Worm (Caenorhabditis elegans) whole organism, L4 larva: Measurements from ENCODE around the gene snr-6.
A peak's percentile ranks its signal among the peaks of the same experiment; 100 is the strongest.

ENCODE experiments used
- D1046.2 ChIP-seq: fragments of 200-800 bp; sonication (Bioruptor generic); IDR thresholded peaks from 2 replicates; pipeline ENCODE4 v1.3.6; 2022; ENCODE audit warnings: missing genetic modification characterization, missing compliant biosample characterization
- F10B5.3 ChIP-seq: sonication (generic microtip); optimal IDR thresholded peaks from 2 replicates; lab custom pipeline; 2016; ENCODE audit warnings: mild to moderate bottlenecking, missing genetic modification characterization, missing compliant biosample characterization
- F37D6.2 ChIP-seq: sonication (generic microtip); optimal IDR thresholded peaks from 2 replicates; lab custom pipeline; 2016; ENCODE audit warnings: mild to moderate bottlenecking, missing genetic modification characterization, missing compliant biosample characterization
- T20F7.1 ChIP-seq: fragments of 200-800 bp; sonication (Bioruptor generic); optimal IDR thresholded peaks from 2 replicates; lab custom pipeline; 2018; ENCODE audit warnings: mild to moderate bottlenecking, missing genetic modification characterization, missing compliant biosample characterization
- Y105C5A.15 ChIP-seq: fragments of 200-800 bp; sonication (Bioruptor generic); IDR thresholded peaks from 2 replicates; pipeline ENCODE4 v1.3.6; 2022; ENCODE audit warnings: missing genetic modification characterization, missing compliant biosample characterization
- Y48G9A.11 ChIP-seq: fragments of 200-800 bp; sonication (Bioruptor generic); IDR thresholded peaks from 2 replicates; pipeline ENCODE4 v1.3.6; 2022; ENCODE audit warnings: missing genetic modification reagents, missing genetic modification characterization, missing compliant biosample characterization
- Y5F2A.4 ChIP-seq: fragments of 200-800 bp; sonication (Bioruptor generic); optimal IDR thresholded peaks from 2 replicates; lab custom pipeline; 2018; ENCODE audit warnings: mild to moderate bottlenecking, missing genetic modification characterization, missing compliant biosample characterization
- Y75B8A.6 ChIP-seq: fragments of 200-800 bp; sonication (Bioruptor generic); IDR thresholded peaks from 2 replicates; pipeline ENCODE4 v1.3.6; 2022; ENCODE audit warnings: missing genetic modification reagents, missing genetic modification characterization, missing compliant biosample characterization
- ZK546.5 ChIP-seq, 2 experiments: sonication (generic microtip); optimal IDR thresholded peaks; 2 replicates each; lab custom pipeline; 2017; ENCODE audit warnings: missing biosample characterization in 2 of 2, missing genetic modification characterization in 2 of 2
- aly-2 ChIP-seq: sonication (generic microtip); optimal IDR thresholded peaks from 2 replicates; lab custom pipeline; 2018; ENCODE audit warnings: missing biosample characterization, missing genetic modification characterization
- ceh-20 ChIP-seq: fragments of 200-800 bp; sonication (Bioruptor generic); IDR thresholded peaks from 2 replicates; pipeline ENCODE4 v1.3.6; 2022; ENCODE audit warnings: missing genetic modification reagents, missing genetic modification characterization, missing compliant biosample characterization
- ceh-32 ChIP-seq: sonication (generic microtip); optimal IDR thresholded peaks from 2 replicates; lab custom pipeline; 2016; ENCODE audit warnings: mild to moderate bottlenecking, missing genetic modification characterization, missing compliant biosample characterization; ENCODE audit not compliant: poor library complexity
- ceh-44 ChIP-seq: fragments of 200-800 bp; sonication (Bioruptor generic); IDR thresholded peaks from 2 replicates; pipeline ENCODE4 v1.3.6; 2022; ENCODE audit warnings: missing genetic modification reagents, missing genetic modification characterization, missing compliant biosample characterization
- ceh-62 ChIP-seq: sonication (generic microtip); optimal IDR thresholded peaks from 2 replicates; lab custom pipeline; 2017; ENCODE audit warnings: missing biosample characterization, missing genetic modification characterization
- ceh-82 ChIP-seq: sonication (generic microtip); optimal IDR thresholded peaks from 2 replicates; lab custom pipeline; 2017; ENCODE audit warnings: missing biosample characterization, missing genetic modification characterization
- daf-12 ChIP-seq: fragments of 150-350 bp; optimal IDR thresholded peaks from 2 replicates; lab custom pipeline; 2014; ENCODE audit warnings: missing biosample characterization, missing genetic modification reagents, missing genetic modification characterization
- dmd-6 ChIP-seq: fragments of 200-800 bp; sonication (Bioruptor generic); IDR thresholded peaks from 2 replicates; pipeline ENCODE4 v1.3.6; 2022; ENCODE audit warnings: missing genetic modification reagents, missing genetic modification characterization, missing compliant biosample characterization
- dmd-8 ChIP-seq: fragments of 200-800 bp; sonication (Bioruptor generic); IDR thresholded peaks from 2 replicates; pipeline ENCODE4 v1.3.6; 2022; ENCODE audit warnings: missing genetic modification characterization, missing compliant biosample characterization
- duxl-1 ChIP-seq: sonication (generic microtip); optimal IDR thresholded peaks from 2 replicates; lab custom pipeline; 2016; ENCODE audit warnings: mild to moderate bottlenecking, missing genetic modification characterization, moderate library complexity, missing compliant biosample characterization; ENCODE audit not compliant: poor library complexity
- dve-1 ChIP-seq: sonication (generic microtip); optimal IDR thresholded peaks from 2 replicates; lab custom pipeline; 2017; ENCODE audit warnings: antibody characterized with exemption, mild to moderate bottlenecking, missing genetic modification characterization, missing compliant biosample characterization; ENCODE audit not compliant: insufficient read depth
- fkh-10 ChIP-seq: fragments of 150-350 bp; optimal IDR thresholded peaks from 2 replicates; lab custom pipeline; 2014; ENCODE audit warnings: missing biosample characterization, missing genetic modification reagents, missing genetic modification characterization
- fos-1 ChIP-seq: fragments of 150-350 bp; optimal IDR thresholded peaks from 2 replicates; lab custom pipeline; 2014; ENCODE audit warnings: missing biosample characterization, missing genetic modification characterization
- gei-8 ChIP-seq: fragments of 200-800 bp; sonication (Bioruptor generic); optimal IDR thresholded peaks from 2 replicates; lab custom pipeline; 2018; ENCODE audit warnings: mild to moderate bottlenecking, missing genetic modification characterization, missing compliant biosample characterization
- hlh-11 ChIP-seq: fragments of 200-800 bp; sonication (Bioruptor generic); optimal IDR thresholded peaks from 2 replicates; lab custom pipeline; 2018; ENCODE audit warnings: mild to moderate bottlenecking, missing genetic modification characterization, missing compliant biosample characterization
- hlh-30 ChIP-seq: sonication (generic microtip); optimal IDR thresholded peaks from 2 replicates; lab custom pipeline; 2017; ENCODE audit warnings: antibody characterized with exemption, mild to moderate bottlenecking, missing genetic modification characterization, missing compliant biosample characterization; ENCODE audit not compliant: insufficient read depth
- lim-7 ChIP-seq: fragments of 200-800 bp; sonication (Bioruptor generic); IDR thresholded peaks from 2 replicates; pipeline ENCODE4 v1.3.6; 2022; ENCODE audit warnings: missing genetic modification characterization, missing compliant biosample characterization
- lin-1 ChIP-seq: fragments of 200-800 bp; sonication (Bioruptor generic); IDR thresholded peaks from 2 replicates; pipeline ENCODE4 v1.3.6; 2022; ENCODE audit warnings: missing genetic modification reagents, missing genetic modification characterization, missing compliant biosample characterization
- lin-13 ChIP-seq: fragments of 150-350 bp; optimal IDR thresholded peaks from 2 replicates; lab custom pipeline; 2014; ENCODE audit warnings: missing biosample characterization, missing genetic modification reagents, missing genetic modification characterization
- lin-38 ChIP-seq: fragments of 200-800 bp; sonication (Bioruptor generic); IDR thresholded peaks from 2 replicates; pipeline ENCODE4 v1.3.6; 2022; ENCODE audit warnings: missing genetic modification reagents, missing genetic modification characterization, missing compliant biosample characterization
- lin-39 ChIP-seq: fragments of 150-350 bp; optimal IDR thresholded peaks from 2 replicates; lab custom pipeline; 2014; ENCODE audit warnings: missing biosample characterization, missing genetic modification reagents, missing genetic modification characterization
- lir-3 ChIP-seq: sonication (generic microtip); optimal IDR thresholded peaks from 2 replicates; lab custom pipeline; 2016; ENCODE audit warnings: mild to moderate bottlenecking, missing genetic modification characterization, missing compliant biosample characterization
- lsy-2 ChIP-seq, 2 experiments: fragments of 150-350 bp in 1 of 2; sonication (generic microtip) in 1 of 2; optimal IDR thresholded peaks; 2 replicates each; lab custom pipeline; 2014 to 2017; ENCODE audit warnings: missing biosample characterization in 2 of 2, missing genetic modification characterization in 2 of 2
- madf-5 ChIP-seq, 2 experiments: fragments of 200-800 bp; sonication (Bioruptor generic); IDR thresholded peaks; 2 replicates each; pipeline ENCODE4 v1.3.6; 2022; ENCODE audit warnings: missing compliant biosample characterization in 2 of 2, missing genetic modification characterization in 2 of 2
- mep-1 ChIP-seq: fragments of 150-350 bp; sonication (generic microtip); optimal IDR thresholded peaks from 3 replicates; lab custom pipeline; 2014; ENCODE audit warnings: missing biosample characterization, missing genetic modification characterization
- mxl-2 ChIP-seq: fragments of 200-800 bp; sonication (Bioruptor generic); conservative IDR thresholded peaks from 2 replicates; pipeline ENCODE4 v1.3.6; 2022; ENCODE audit warnings: missing genetic modification reagents, missing genetic modification characterization, missing compliant biosample characterization
- nhr-102 ChIP-seq: sonication (generic microtip); optimal IDR thresholded peaks from 2 replicates; lab custom pipeline; 2016; ENCODE audit warnings: mild to moderate bottlenecking, missing genetic modification characterization, moderate library complexity, missing compliant biosample characterization
- nhr-11 ChIP-seq: fragments of 150-350 bp; optimal IDR thresholded peaks from 2 replicates; lab custom pipeline; 2014; ENCODE audit warnings: missing biosample characterization, missing genetic modification characterization
- nhr-237 ChIP-seq: sonication (generic microtip); optimal IDR thresholded peaks from 2 replicates; lab custom pipeline; 2017; ENCODE audit warnings: missing biosample characterization, missing genetic modification characterization
- nhr-25 ChIP-seq: sonication (generic microtip); optimal IDR thresholded peaks from 2 replicates; lab custom pipeline; 2017; ENCODE audit warnings: missing genetic modification characterization, mild to moderate bottlenecking, missing compliant biosample characterization, antibody characterized with exemption, moderate library complexity, borderline replicate concordance; ENCODE audit not compliant: insufficient read depth
- nhr-41 ChIP-seq: fragments of 200-800 bp; sonication (Bioruptor generic); IDR thresholded peaks from 2 replicates; pipeline ENCODE4 v1.3.6; 2022; ENCODE audit warnings: missing genetic modification reagents, missing genetic modification characterization, missing compliant biosample characterization
- nhr-48 ChIP-seq: sonication (generic microtip); optimal IDR thresholded peaks from 2 replicates; lab custom pipeline; 2016; ENCODE audit warnings: mild to moderate bottlenecking, missing genetic modification characterization, missing compliant biosample characterization
- pha-4 ChIP-seq, 2 experiments: fragments of 150-350 bp in 1 of 2; fragments of 200-800 bp in 1 of 2; sonication (Bioruptor generic) in 1 of 2; IDR thresholded peaks in 1 of 2; optimal IDR thresholded peaks in 1 of 2; 2 replicates each; pipeline versions ENCODE4 v1.3.6 to Lab custom; 2014 to 2022; ENCODE audit warnings: missing genetic modification characterization in 2 of 2, missing genetic modification reagents in 2 of 2, missing biosample characterization in 1 of 2, missing compliant biosample characterization in 1 of 2
- pqm-1 ChIP-seq: sonication (generic microtip); optimal IDR thresholded peaks from 2 replicates; lab custom pipeline; 2017; ENCODE audit warnings: missing biosample characterization, missing genetic modification characterization
- set-16 ChIP-seq: fragments of 200-800 bp; sonication (Bioruptor generic); IDR thresholded peaks from 2 replicates; pipeline ENCODE4 v1.3.6; 2022; ENCODE audit warnings: missing genetic modification reagents, missing genetic modification characterization, missing compliant biosample characterization
- skn-1 ChIP-seq: fragments of 150-350 bp; optimal IDR thresholded peaks from 2 replicates; lab custom pipeline; 2014; ENCODE audit warnings: missing biosample characterization, missing genetic modification characterization
- snpc-4 ChIP-seq: fragments of 150-350 bp; optimal IDR thresholded peaks from 2 replicates; lab custom pipeline; 2014; ENCODE audit warnings: missing biosample characterization, missing genetic modification characterization
- spr-1 ChIP-seq: sonication (generic microtip); optimal IDR thresholded peaks from 2 replicates; lab custom pipeline; 2016; ENCODE audit warnings: mild to moderate bottlenecking, missing genetic modification characterization, missing compliant biosample characterization
- spr-3 ChIP-seq: fragments of 200-800 bp; sonication (Bioruptor generic); optimal IDR thresholded peaks from 2 replicates; lab custom pipeline; 2018; ENCODE audit warnings: mild to moderate bottlenecking, missing genetic modification characterization, missing compliant biosample characterization
- tra-1 ChIP-seq: fragments of 200-800 bp; sonication (Bioruptor generic); IDR thresholded peaks from 2 replicates; pipeline ENCODE4 v1.3.6; 2022; ENCODE audit warnings: missing genetic modification reagents, missing genetic modification characterization, missing compliant biosample characterization
- zag-1 ChIP-seq: fragments of 150-350 bp; optimal IDR thresholded peaks from 2 replicates; lab custom pipeline; 2014; ENCODE audit warnings: missing biosample characterization, missing genetic modification characterization
- zip-2 ChIP-seq: fragments of 150-350 bp; optimal IDR thresholded peaks from 2 replicates; lab custom pipeline; 2014; ENCODE audit warnings: missing biosample characterization, missing genetic modification characterization
- ztf-7 ChIP-seq: fragments of 150-350 bp; optimal IDR thresholded peaks from 2 replicates; lab custom pipeline; 2014; ENCODE audit warnings: missing biosample characterization, missing genetic modification characterization

Gene snr-6

ce11 chrIII:12453785-12454184 lies 24.4 kb upstream of the snr-6 start:
- TF ChIP-seq ztf-7 (tag; lab: Kevin White, UChicago) (no peak), Y5F2A.4 (GFP tag; lab: Kevin White, UChicago) (no peak), lin-39 (tag; lab: Kevin White, UChicago) (no peak), aly-2 (tag; lab: Kevin White, UChicago) (no peak), mxl-2 (no peak), lim-7 (no peak), fkh-10 (GFP tag; lab: Kevin White, UChicago) (no peak), set-16 (GFP tag; lab: Robert Waterston, UW) (no peak), lin-1 (no peak), zip-2 (no peak), lsy-2 (tag; optimal IDR thresholded peaks at IDR 0.05; lab: Kevin White, UChicago) (no peak), pqm-1 (tag; lab: Kevin White, UChicago) (peak; percentile 75), gei-8 (GFP tag; lab: Kevin White, UChicago) (no peak), daf-12 (tag; lab: Kevin White, UChicago) (no peak), pha-4 (GFP tag; IDR thresholded peaks at IDR 0.05; lab: Robert Waterston, UW) (no peak), pha-4 (tag; optimal IDR thresholded peaks at IDR 0.05; lab: Kevin White, UChicago) (no peak), lir-3 (no peak), ceh-32 (no peak), hlh-30 (tag; lab: Kevin White, UChicago) (peak; percentile 2), Y75B8A.6 (GFP tag; lab: Robert Waterston, UW) (no peak), F37D6.2 (tag; lab: Kevin White, UChicago) (no peak), mep-1 (tag; lab: Kevin White, UChicago) (no peak), D1046.2 (GFP tag; lab: Robert Waterston, UW) (no peak), dve-1 (tag; lab: Kevin White, UChicago) (peak; percentile 29), Y48G9A.11 (GFP tag; lab: Robert Waterston, UW) (no peak), spr-3 (GFP tag; lab: Kevin White, UChicago) (no peak), nhr-48 (tag; lab: Kevin White, UChicago) (no peak), Y105C5A.15 (GFP tag; lab: Robert Waterston, UW) (no peak), nhr-41 (GFP tag; lab: Robert Waterston, UW) (no peak), skn-1 (tag; lab: Kevin White, UChicago) (no peak), ceh-62 (tag; lab: Kevin White, UChicago) (no peak), dmd-8 (no peak), ceh-82 (tag; lab: Kevin White, UChicago) (no peak), nhr-11 (no peak), hlh-11 (tag; lab: Kevin White, UChicago) (no peak), lin-38 (GFP tag; lab: Robert Waterston, UW) (no peak), duxl-1 (tag; lab: Kevin White, UChicago) (no peak), dmd-6 (GFP tag; lab: Robert Waterston, UW) (peak; percentile 31), spr-1 (tag; lab: Kevin White, UChicago) (no peak), nhr-102 (no peak), ceh-44 (GFP tag; lab: Robert Waterston, UW) (no peak), ceh-20 (GFP tag; lab: Robert Waterston, UW) (no peak), lin-13 (no peak), T20F7.1 (GFP tag; lab: Kevin White, UChicago) (no peak), snpc-4 (tag; lab: Kevin White, UChicago) (no peak), madf-5 (GFP tag; IDR thresholded peaks at IDR 0.05; lab: Robert Waterston, UW) (no peak), tra-1 (no peak), ZK546.5 (tag; optimal IDR thresholded peaks at IDR 0.05; lab: Kevin White, UChicago) (no peak), zag-1 (tag; lab: Kevin White, UChicago) (no peak), nhr-25 (no peak), fos-1 (tag; lab: Kevin White, UChicago) (no peak), nhr-237 (tag; lab: Kevin White, UChicago) (no peak), F10B5.3 (tag; lab: Kevin White, UChicago) (no peak)
